Worm (Caenorhabditis elegans): ENCODE measurements around the gene T28C6.5.
"Not testable (repeated sequence)": the region's sequence is repeated elsewhere in the genome, so short reads cannot be mapped to it uniquely, and the experiment has no call there.

The T28C6.5 gene

ce11 chrIV:8821147-8821546, at the start of gene T28C6.5:
TSS of gene T28C6.5 (plus strand) at chrIV:8821447.
- no peak for TF ChIP-seq unc-62 (GFP tag; optimal IDR thresholded peaks at IDR 0.05)

DNA sequence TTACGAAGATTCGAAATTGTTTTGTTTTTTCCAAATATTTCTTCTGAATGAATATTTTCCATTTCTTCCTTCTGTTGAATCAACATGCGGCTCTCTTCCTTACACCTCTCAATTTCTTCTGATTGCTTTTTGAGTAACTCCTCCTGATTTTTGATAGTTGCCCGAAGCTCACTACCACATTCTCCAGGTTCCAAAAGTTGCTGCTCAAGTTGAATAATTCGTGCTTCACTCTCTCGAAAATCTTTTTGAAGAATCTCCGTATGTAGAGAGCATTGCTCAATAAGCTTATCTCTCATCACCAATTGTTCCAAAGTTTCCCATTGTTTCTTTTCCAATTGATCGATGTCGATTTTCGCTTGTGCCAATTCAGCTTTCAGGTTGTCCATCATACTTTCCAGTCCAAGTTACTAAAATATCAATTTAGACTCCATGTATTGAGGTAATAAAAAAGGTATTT, 48.4 kb upstream of the T28C6.5 start, which contains the start of gene F20C5.6:
TSS of gene F20C5.6 (minus strand) at position 407 of the 457 bp plus-strand sequence.
- TF ChIP-seq unc-62 (GFP tag; optimal IDR thresholded peaks at IDR 0.05): no peak

- no peak for TF ChIP-seq unc-62 (GFP tag; optimal IDR thresholded peaks at IDR 0.05)
These were observed 43.2 kb upstream of the T28C6.5 start, which contains the start of gene C33D9.6 for ce11 chrIV:8778045-8778444. TSS of gene C33D9.6 (minus strand) at chrIV:8778145.

DNA sequence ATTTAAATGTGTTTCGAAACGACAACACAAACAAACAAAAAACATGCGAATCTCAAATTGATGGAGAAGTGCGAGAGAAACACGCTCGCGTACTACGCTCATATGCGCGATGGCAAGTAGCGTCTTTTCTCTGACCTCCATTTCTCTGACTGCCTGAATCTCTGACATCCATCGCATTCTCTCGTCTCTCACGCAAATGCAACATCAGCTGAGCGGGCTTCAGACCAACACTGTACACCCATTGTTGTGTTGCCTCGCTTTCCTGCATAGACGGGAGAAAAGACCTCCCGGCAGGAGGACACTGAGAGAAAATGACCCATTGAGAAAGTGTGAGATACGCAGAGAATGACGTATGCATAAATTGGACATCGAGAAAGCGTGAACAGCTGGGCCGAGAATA, 39.1 kb upstream of the T28C6.5 start:
- no peak for TF ChIP-seq unc-62 (GFP tag; optimal IDR thresholded peaks at IDR 0.05)

ce11 chrIV:8784855-8785327, 36.4 kb upstream of the T28C6.5 start, which contains the start of gene C33D9.13:
TSS of gene C33D9.13 (minus strand) at chrIV:8785277.
- no peak for TF ChIP-seq unc-62 (GFP tag; optimal IDR thresholded peaks at IDR 0.05)

- TF ChIP-seq unc-62 (GFP tag; optimal IDR thresholded peaks at IDR 0.05): no peak
These were observed 34.6 kb upstream of the T28C6.5 start, which contains the start of gene C33D9.8 for ce11 chrIV:8786654-8787053. TSS of gene C33D9.8 (minus strand) at chrIV:8786752.

DNA sequence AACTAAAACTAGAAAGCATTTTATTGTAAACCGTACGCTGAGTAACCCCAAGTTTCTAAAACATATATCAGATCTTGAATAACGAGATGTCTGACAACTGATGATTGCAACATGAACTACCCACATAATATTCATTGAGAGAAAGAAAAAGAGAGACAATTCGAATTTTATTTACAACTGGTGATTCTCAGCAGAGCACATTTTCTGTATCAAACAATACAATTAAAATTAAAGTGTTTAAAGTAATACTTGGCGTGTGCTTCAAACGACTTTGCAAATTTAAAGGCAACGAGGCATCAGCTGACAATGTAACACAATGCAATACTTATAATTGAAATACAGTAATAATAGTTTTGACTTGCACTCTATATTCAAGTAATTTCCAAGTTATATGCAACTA, 33.2 kb upstream of the T28C6.5 start, which contains the start of gene C33D9.10:
TSS of gene C33D9.10 (minus strand) at position 101 of the 400 bp plus-strand sequence.
- TF ChIP-seq unc-62 (GFP tag; optimal IDR thresholded peaks at IDR 0.05): not testable (repeated sequence)

ce11 chrIV:8790144-8790543, 31.1 kb upstream of the T28C6.5 start, which contains the start of gene sru-35:
TSS of gene sru-35 (minus strand) at chrIV:8790244.
- no peak for TF ChIP-seq unc-62 (GFP tag; optimal IDR thresholded peaks at IDR 0.05)

DNA sequence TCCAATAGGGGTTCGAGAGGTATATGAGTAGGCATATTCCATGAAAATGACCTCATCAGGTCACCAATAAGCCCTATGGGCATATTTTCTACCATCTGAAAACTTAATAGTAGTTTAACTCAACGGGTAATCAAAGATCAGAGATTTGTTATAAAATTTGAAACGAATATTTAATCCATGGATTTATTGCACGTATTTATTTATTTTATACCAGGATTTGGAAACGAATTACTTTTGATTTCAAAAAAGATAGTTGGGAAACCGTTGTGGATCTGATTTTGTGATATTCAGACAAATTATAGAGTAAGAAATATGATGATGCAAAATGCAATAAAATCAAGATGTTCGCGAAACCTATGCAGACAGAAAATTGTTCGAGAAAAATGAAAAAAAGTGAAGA, 28.4 kb upstream of the T28C6.5 start, which contains the start of gene C33D9.3:
TSS of gene C33D9.3 (minus strand) at position 101 of the 400 bp plus-strand sequence.
- no peak for TF ChIP-seq unc-62 (GFP tag; optimal IDR thresholded peaks at IDR 0.05)

- TF ChIP-seq unc-62 (GFP tag; optimal IDR thresholded peaks at IDR 0.05): no peak
These were observed 28.0 kb upstream of the T28C6.5 start for ce11 chrIV:8793223-8793622.

- no peak for TF ChIP-seq unc-62 (GFP tag; optimal IDR thresholded peaks at IDR 0.05)
These were observed 26.2 kb upstream of the T28C6.5 start for ce11 chrIV:8794895-8795665.

DNA sequence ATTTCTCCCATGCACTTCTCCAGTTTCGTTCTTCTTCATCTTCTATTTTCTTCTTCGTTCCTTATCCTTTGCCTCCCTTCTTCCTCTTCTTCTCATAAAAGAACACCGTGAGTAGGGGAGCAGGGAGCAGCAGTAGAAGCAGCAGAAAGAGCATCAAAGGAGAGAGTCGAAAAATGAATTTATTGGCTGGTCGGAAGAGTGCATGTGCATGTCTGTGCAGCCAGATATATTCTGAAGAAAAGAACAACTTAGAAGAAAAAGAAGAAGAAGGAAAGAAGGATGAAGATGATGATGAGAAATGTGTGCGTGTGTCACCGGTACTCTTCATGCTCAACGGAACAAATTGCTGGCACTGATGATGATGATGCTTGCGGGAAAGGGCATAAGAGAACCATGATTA, 25.0 kb upstream of the T28C6.5 start:
- TF ChIP-seq unc-62 (GFP tag; optimal IDR thresholded peaks at IDR 0.05): no peak

DNA sequence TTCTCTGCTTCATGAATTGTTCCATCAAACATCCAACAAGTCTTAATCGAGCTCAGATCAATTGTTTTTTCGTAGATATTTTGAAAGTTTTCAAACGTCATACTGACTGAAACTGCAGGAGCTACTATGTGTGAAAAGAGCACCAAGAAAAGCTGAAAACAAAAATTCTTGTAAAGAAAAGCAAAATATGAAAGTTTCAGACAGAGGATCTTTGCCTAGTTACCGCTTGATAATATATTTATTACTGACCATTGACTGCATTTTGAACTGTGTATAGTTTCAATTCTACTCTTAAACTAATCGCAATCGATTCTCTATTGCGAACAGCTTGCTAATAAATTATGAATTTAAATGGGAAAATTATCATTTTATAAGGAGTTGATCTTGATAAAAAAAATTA, 23.0 kb upstream of the T28C6.5 start, which contains the start of gene clec-182:
TSS of gene clec-182 (minus strand) at position 101 of the 400 bp plus-strand sequence.
- TF ChIP-seq unc-62 (GFP tag; optimal IDR thresholded peaks at IDR 0.05): no peak

DNA sequence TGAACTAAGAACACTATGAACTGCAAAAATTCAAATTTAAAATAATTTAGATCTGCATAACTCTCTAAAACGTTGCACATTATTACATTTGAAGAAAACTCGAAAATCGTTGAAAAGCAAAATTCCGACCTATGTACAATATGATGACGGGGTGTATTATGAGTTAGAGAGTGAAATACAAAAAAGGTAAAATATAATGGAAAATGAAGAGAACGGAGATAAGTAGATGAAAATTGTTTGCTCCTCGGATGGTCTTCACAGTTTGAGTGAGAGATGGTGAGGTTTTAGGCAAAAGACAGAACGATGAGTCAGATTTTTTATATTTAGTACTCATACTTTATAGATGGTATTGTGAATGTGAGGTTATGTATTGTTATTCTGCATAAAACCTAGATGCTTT, 13.9 kb upstream of the T28C6.5 start:
- no peak for TF ChIP-seq unc-62 (GFP tag; optimal IDR thresholded peaks at IDR 0.05)

ce11 chrIV:8813614-8814013, 7.6 kb upstream of the T28C6.5 start, which contains the start of gene exc-5:
TSS of gene exc-5 (minus strand) at chrIV:8813670.
- no peak for TF ChIP-seq unc-62 (GFP tag; optimal IDR thresholded peaks at IDR 0.05)

DNA sequence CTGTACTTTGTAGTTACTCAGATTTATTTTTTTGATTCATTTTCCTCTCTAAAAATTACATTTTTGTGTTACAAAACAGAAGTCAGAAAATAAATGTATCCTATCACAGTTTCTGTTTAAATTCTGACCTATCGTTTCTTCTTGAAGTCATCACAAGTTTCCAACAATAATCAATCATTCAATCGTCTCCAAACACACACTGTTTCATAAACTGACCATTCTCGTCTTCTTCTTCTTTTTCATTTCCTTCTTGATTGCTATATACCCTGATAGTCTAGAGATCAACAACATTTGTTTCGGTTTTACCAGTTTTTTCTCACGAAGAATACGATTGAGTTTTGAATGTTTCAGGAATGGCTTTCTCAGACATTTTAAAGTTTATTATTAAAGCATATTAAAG, 6.1 kb upstream of the T28C6.5 start:
- TF ChIP-seq unc-62 (GFP tag; optimal IDR thresholded peaks at IDR 0.05): no peak

ce11 chrIV:8816029-8816428, 5.2 kb upstream of the T28C6.5 start, which contains the start of gene grsp-2:
TSS of gene grsp-2 (plus strand) at chrIV:8816329.
- no peak for TF ChIP-seq unc-62 (GFP tag; optimal IDR thresholded peaks at IDR 0.05)
